In the genomic region with DNA sequence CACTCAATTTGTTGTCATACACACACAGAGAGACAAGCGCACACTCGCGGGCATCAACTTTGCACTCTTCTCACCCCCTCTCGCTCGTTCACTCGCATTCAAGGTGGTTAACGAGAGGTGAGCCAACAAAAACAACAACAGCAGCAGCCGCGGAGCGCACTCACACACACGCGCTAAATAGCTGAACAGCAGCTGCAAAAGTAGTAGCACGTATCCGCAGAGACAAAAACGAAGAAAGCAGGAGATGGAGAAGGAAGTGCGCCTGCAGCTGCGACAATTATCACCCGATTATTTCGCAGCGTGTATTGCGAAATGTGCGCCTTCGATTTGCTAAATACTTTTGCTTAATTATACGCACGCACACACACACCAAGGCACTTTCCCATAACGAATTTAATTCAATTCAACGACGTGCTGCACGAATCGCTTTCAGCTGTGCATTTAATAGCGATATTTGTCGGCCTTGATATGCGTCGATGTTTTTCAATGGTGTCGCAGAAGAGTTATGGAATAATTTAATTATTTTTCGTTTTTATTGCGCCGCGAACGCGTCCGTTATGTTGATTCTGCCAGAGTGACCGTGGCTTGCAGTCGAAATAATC, we compare ENCODE assay signal across 1 fruit fly cellular context.
A peak's percentile ranks its signal among the peaks of the same experiment; 100 is the strongest.
TF ChIP-seq lines count a peak whose summit lies in the region.

No protein-coding gene starts in this region.

TF ChIP-seq in whole organism, embryonic, 481 proteins besides CTCF, POLR2A, EP300 and RAD21 (continued from another document and continues in another):
- TF ChIP-seq Dbx (GFP tag; IDR thresholded peaks at IDR 0.05; lab: Robert Waterston, UW) (peak; percentile 54; the same call in 2 of the 3 replicates), mam (GFP tag; optimal IDR thresholded peaks at IDR 0.05; lab: Kevin White, UChicago) (peak; percentile 25), chm (GFP tag; IDR thresholded peaks at IDR 0.05; lab: Robert Waterston, UW) (peak; percentile 24; the same call in 1 of the 2 replicates), CHES-1-like (GFP tag; optimal IDR thresholded peaks at IDR 0.05; lab: Kevin White, UChicago) (peak; percentile 51), ewg (GFP tag; optimal IDR thresholded peaks at IDR 0.05; lab: Kevin White, UChicago) (peak; percentile 59), CG9727 (GFP tag; optimal IDR thresholded peaks at IDR 0.05; lab: Kevin White, UChicago) (peak; percentile 6), ap (GFP tag; IDR thresholded peaks at IDR 0.05; lab: Robert Waterston, UW) (no peak), CG7987 (GFP tag; optimal IDR thresholded peaks at IDR 0.05; lab: Kevin White, UChicago) (peak; percentile 23), dimm (GFP tag; IDR thresholded peaks at IDR 0.05; lab: Robert Waterston, UW) (no peak), CG3281 (GFP tag; optimal IDR thresholded peaks at IDR 0.05; lab: Kevin White, UChicago) (peak; percentile 8), chinmo (GFP tag; IDR thresholded peaks at IDR 0.05; lab: Robert Waterston, UW; ENCODE audit: partially characterized antibody) (peak; percentile 60; the same call in 2 of the 4 replicates), YL-1 (GFP tag; optimal IDR thresholded peaks at IDR 0.05; lab: Kevin White, UChicago) (no peak), CG7839 (tag; optimal IDR thresholded peaks at IDR 0.05; lab: Kevin White, UChicago) (peak; percentile 4), MESR4 (GFP tag; optimal IDR thresholded peaks at IDR 0.05; lab: Kevin White, UChicago) (peak; percentile 67), odd (GFP tag; optimal IDR thresholded peaks at IDR 0.05; lab: Kevin White, UChicago) (peak; percentile 25), pros (GFP tag; optimal IDR thresholded peaks at IDR 0.05; lab: Kevin White, UChicago) (peak; percentile 81), CG17359 (tag; optimal IDR thresholded peaks at IDR 0.05; lab: Kevin White, UChicago) (peak; percentile 3), Hmr (GFP tag; optimal IDR thresholded peaks at IDR 0.05; lab: Kevin White, UChicago) (peak; percentile 37), Stat92E (GFP tag; optimal IDR thresholded peaks at IDR 0.05; lab: Kevin White, UChicago) (no peak), eyg (GFP tag; optimal IDR thresholded peaks at IDR 0.05; lab: Kevin White, UChicago) (no peak), Dip3 (GFP tag; optimal IDR thresholded peaks at IDR 0.05; lab: Kevin White, UChicago) (peak; percentile 18), CG11695 (GFP tag; IDR thresholded peaks at IDR 0.05; lab: Robert Waterston, UW) (0 out of 3 replicates have a peak, but pooled peaks have one; percentile 1), CG2116 (GFP tag; optimal IDR thresholded peaks at IDR 0.05; lab: Kevin White, UChicago) (no peak), CG7963 (GFP tag; IDR thresholded peaks at IDR 0.05; lab: Robert Waterston, UW; ENCODE audit: partially characterized antibody) (no peak), zen (tag; optimal IDR thresholded peaks at IDR 0.05; lab: Kevin White, UChicago) (no peak), kay (GFP tag; optimal IDR thresholded peaks at IDR 0.05; lab: Kevin White, UChicago) (peak; percentile 83), CG18764 (GFP tag; optimal IDR thresholded peaks at IDR 0.05; lab: Kevin White, UChicago) (peak; percentile 2), org-1 (GFP tag; optimal IDR thresholded peaks at IDR 0.05; lab: Kevin White, UChicago) (no peak), D (optimal IDR thresholded peaks at IDR 0.05; lab: Kevin White, UChicago) (peak; percentile 72), D (GFP tag; optimal IDR thresholded peaks at IDR 0.05; lab: Kevin White, UChicago) (no peak), da (GFP tag; optimal IDR thresholded peaks at IDR 0.05; lab: Kevin White, UChicago) (peak; percentile 41), Mes4 (GFP tag; optimal IDR thresholded peaks at IDR 0.05; lab: Kevin White, UChicago) (no peak), CG5180 (GFP tag; optimal IDR thresholded peaks at IDR 0.05; lab: Kevin White, UChicago) (no peak), CG8359 (GFP tag; optimal IDR thresholded peaks at IDR 0.05; lab: Kevin White, UChicago; ENCODE audit: borderline replicate concordance) (no peak), PHDP (tag; optimal IDR thresholded peaks at IDR 0.05; lab: Kevin White, UChicago) (no peak), Fer1 (GFP tag; optimal IDR thresholded peaks at IDR 0.05; lab: Kevin White, UChicago) (no peak), lilli (GFP tag; optimal IDR thresholded peaks at IDR 0.05; lab: Kevin White, UChicago) (peak; percentile 25), Sry-δ (GFP tag; optimal IDR thresholded peaks at IDR 0.05; lab: Kevin White, UChicago) (no peak), CG8290 (GFP tag; optimal IDR thresholded peaks at IDR 0.05; lab: Kevin White, UChicago) (no peak), CG8290 (tag; optimal IDR thresholded peaks at IDR 0.05; lab: Kevin White, UChicago) (peak in 1 of 2 experiments; percentile 60), CG17328 (GFP tag; IDR thresholded peaks at IDR 0.05; lab: Robert Waterston, UW) (peak; percentile 44; the same call in 1 of the 2 replicates), nerfin-1 (tag; optimal IDR thresholded peaks at IDR 0.05; lab: Kevin White, UChicago) (peak; percentile 95), ken (GFP tag; IDR thresholded peaks at IDR 0.05; lab: Robert Waterston, UW) (no peak; the same call in 2 of the 3 replicates), CrebB (tag; optimal IDR thresholded peaks at IDR 0.05; lab: Kevin White, UChicago) (peak; percentile 40), bowl (GFP tag; IDR thresholded peaks at IDR 0.05; lab: Robert Waterston, UW) (no peak; the same call in 1 of the 2 replicates), CG16815 (GFP tag; optimal IDR thresholded peaks at IDR 0.05; lab: Kevin White, UChicago) (peak; percentile 6), CG9609 (GFP tag; optimal IDR thresholded peaks at IDR 0.05; lab: Kevin White, UChicago) (no peak), CG2889 (GFP tag; IDR thresholded peaks at IDR 0.05; lab: Robert Waterston, UW) (0 out of 3 replicates have a peak, but pooled peaks have one; percentile 26), HLHmδ (GFP tag; optimal IDR thresholded peaks at IDR 0.05; lab: Kevin White, UChicago) (peak; percentile 91), CG17912 (GFP tag; optimal IDR thresholded peaks at IDR 0.05; lab: Kevin White, UChicago) (peak; percentile 49), pb (GFP tag; optimal IDR thresholded peaks at IDR 0.05; lab: Kevin White, UChicago) (peak; percentile 12), CG17385 (GFP tag; optimal IDR thresholded peaks at IDR 0.05; lab: Kevin White, UChicago) (peak; percentile 22), dysf (GFP tag; IDR thresholded peaks at IDR 0.05; lab: Robert Waterston, UW) (peak; percentile 17; the same call in 1 of the 3 replicates), CG8388 (GFP tag; optimal IDR thresholded peaks at IDR 0.05; lab: Kevin White, UChicago) (no peak), CG32772 (GFP tag; IDR thresholded peaks at IDR 0.05; lab: Robert Waterston, UW) (no peak), H2.0 (GFP tag; IDR thresholded peaks at IDR 0.05; lab: Robert Waterston, UW) (no peak), CG9437 (GFP tag; optimal IDR thresholded peaks at IDR 0.05; lab: Kevin White, UChicago) (no peak), Opbp (GFP tag; IDR thresholded peaks at IDR 0.05; lab: Robert Waterston, UW; ENCODE audit: partially characterized antibody) (0 out of 3 replicates have a peak, but pooled peaks have one; percentile 18), CG15479 (GFP tag; optimal IDR thresholded peaks at IDR 0.05; lab: Kevin White, UChicago) (peak; percentile 53), ERR (GFP tag; optimal IDR thresholded peaks at IDR 0.05; lab: Kevin White, UChicago) (peak; percentile 43), CG2129 (GFP tag; IDR thresholded peaks at IDR 0.05; lab: Robert Waterston, UW; ENCODE audit: partially characterized antibody) (no peak), bbx (GFP tag; IDR thresholded peaks at IDR 0.05; lab: Robert Waterston, UW; ENCODE audit: partially characterized antibody) (peak; percentile 23; the same call in 1 of the 2 replicates), chn (GFP tag; optimal IDR thresholded peaks at IDR 0.05; lab: Kevin White, UChicago) (peak; percentile 23), CG34376 (GFP tag; optimal IDR thresholded peaks at IDR 0.05; lab: Kevin White, UChicago) (peak; percentile 50), CG1603 (tag; optimal IDR thresholded peaks at IDR 0.05; lab: Kevin White, UChicago) (no peak), BtbVII (GFP tag; optimal IDR thresholded peaks at IDR 0.05; lab: Kevin White, UChicago) (peak; percentile 25), Abd-B (GFP tag; optimal IDR thresholded peaks at IDR 0.05; lab: Kevin White, UChicago) (no peak), B-H2 (GFP tag; optimal IDR thresholded peaks at IDR 0.05; lab: Kevin White, UChicago) (peak; percentile 53), sens-2 (GFP tag; IDR thresholded peaks at IDR 0.05; lab: Robert Waterston, UW) (no peak), unpg (GFP tag; optimal IDR thresholded peaks at IDR 0.05; lab: Kevin White, UChicago) (peak; percentile 3), Optix (GFP tag; IDR thresholded peaks at IDR 0.05; lab: Robert Waterston, UW) (no peak), CG7271 (tag; optimal IDR thresholded peaks at IDR 0.05; lab: Kevin White, UChicago) (no peak), Deaf1 (tag; optimal IDR thresholded peaks at IDR 0.05; lab: Kevin White, UChicago) (peak; percentile 37), her (GFP tag; optimal IDR thresholded peaks at IDR 0.05; lab: Kevin White, UChicago) (peak; percentile 38), al (GFP tag; IDR thresholded peaks at IDR 0.05; lab: Robert Waterston, UW) (no peak), esg (GFP tag; conservative IDR thresholded peaks at IDR 0.05; lab: Robert Waterston, UW) (no peak), CG2202 (tag; optimal IDR thresholded peaks at IDR 0.05; lab: Kevin White, UChicago) (no peak), sd (tag; optimal IDR thresholded peaks at IDR 0.05; lab: Kevin White, UChicago) (peak; percentile 72), Neu2 (GFP tag; optimal IDR thresholded peaks at IDR 0.05; lab: Kevin White, UChicago; ENCODE audit: borderline replicate concordance) (no peak), trem (tag; optimal IDR thresholded peaks at IDR 0.05; lab: Kevin White, UChicago) (no peak), sima (GFP tag; optimal IDR thresholded peaks at IDR 0.05; lab: Kevin White, UChicago) (no peak), psq (GFP tag; optimal IDR thresholded peaks at IDR 0.05; lab: Kevin White, UChicago) (no peak), sob (GFP tag; IDR thresholded peaks at IDR 0.05; lab: Robert Waterston, UW) (peak; percentile 65), luna (GFP tag; optimal IDR thresholded peaks at IDR 0.05; lab: Kevin White, UChicago) (no peak), az2 (GFP tag; optimal IDR thresholded peaks at IDR 0.05; lab: Kevin White, UChicago) (no peak), CG13296 (GFP tag; optimal IDR thresholded peaks at IDR 0.05; lab: Kevin White, UChicago) (peak; percentile 28), croc (GFP tag; conservative IDR thresholded peaks at IDR 0.05; lab: Robert Waterston, UW) (no peak), CG1233 (GFP tag; optimal IDR thresholded peaks at IDR 0.05; lab: Kevin White, UChicago) (no peak), CG12942 (GFP tag; optimal IDR thresholded peaks at IDR 0.05; lab: Kevin White, UChicago) (no peak), CG6689 (GFP tag; IDR thresholded peaks at IDR 0.05; lab: Robert Waterston, UW) (peak; percentile 41; the same call in 1 of the 2 replicates), Sox100B (GFP tag; optimal IDR thresholded peaks at IDR 0.05; lab: Kevin White, UChicago) (no peak), Usf (GFP tag; optimal IDR thresholded peaks at IDR 0.05; lab: Kevin White, UChicago) (no peak), Nf-YC (tag; optimal IDR thresholded peaks at IDR 0.05; lab: Kevin White, UChicago) (no peak), z (GFP tag; IDR thresholded peaks at IDR 0.05; lab: Robert Waterston, UW) (peak; percentile 74; the same call in 2 of the 3 replicates), Hey (tag; optimal IDR thresholded peaks at IDR 0.05; lab: Kevin White, UChicago) (peak; percentile 7), bigmax (GFP tag; optimal IDR thresholded peaks at IDR 0.05; lab: Kevin White, UChicago) (no peak), CG10543 (GFP tag; optimal IDR thresholded peaks at IDR 0.05; lab: Kevin White, UChicago) (peak; percentile 59), Bgb (GFP tag; IDR thresholded peaks at IDR 0.05; lab: Robert Waterston, UW; ENCODE audit: partially characterized antibody) (peak; percentile 28; the same call in 1 of the 2 replicates), CG15073 (GFP tag; optimal IDR thresholded peaks at IDR 0.05; lab: Kevin White, UChicago) (no peak), Dll (GFP tag; IDR thresholded peaks at IDR 0.05; lab: Robert Waterston, UW; ENCODE audit: partially characterized antibody) (0 out of 4 replicates have a peak, but pooled peaks have one; percentile 5), sim (GFP tag; IDR thresholded peaks at IDR 0.05; lab: Robert Waterston, UW) (0 out of 2 replicates have a peak, but pooled peaks have one; percentile 50), knrl (GFP tag; IDR thresholded peaks at IDR 0.05; lab: Robert Waterston, UW; ENCODE audit: partially characterized antibody) (no peak), ci (GFP tag; IDR thresholded peaks at IDR 0.05; lab: Robert Waterston, UW) (peak; percentile 65; the same call in 2 of the 3 replicates), CG8089 (GFP tag; optimal IDR thresholded peaks at IDR 0.05; lab: Kevin White, UChicago) (peak; percentile 38), CG14860 (GFP tag; IDR thresholded peaks at IDR 0.05; lab: Robert Waterston, UW; ENCODE audit: partially characterized antibody) (peak; percentile 29; the same call in 1 of the 3 replicates), Poxn (GFP tag; IDR thresholded peaks at IDR 0.05; lab: Robert Waterston, UW) (no peak), Hsf (GFP tag; optimal IDR thresholded peaks at IDR 0.05; lab: Kevin White, UChicago) (no peak), Trl (optimal IDR thresholded peaks at IDR 0.05; lab: Kevin White, UChicago) (peak; percentile 41 to 53), Trl (GFP tag; optimal IDR thresholded peaks at IDR 0.05; lab: Kevin White, UChicago) (no peak), CG17568 (GFP tag; optimal IDR thresholded peaks at IDR 0.05; lab: Kevin White, UChicago) (no peak), CG12744 (GFP tag; optimal IDR thresholded peaks at IDR 0.05; lab: Kevin White, UChicago) (no peak), hkb (optimal IDR thresholded peaks at IDR 0.05; lab: Kevin White, UChicago) (no peak), hkb (GFP tag; IDR thresholded peaks at IDR 0.05; lab: Robert Waterston, UW) (peak; percentile 19; the same call in 1 of the 2 replicates), CG4282 (GFP tag; optimal IDR thresholded peaks at IDR 0.05; lab: Kevin White, UChicago) (peak; percentile 13), CG2678 (tag; optimal IDR thresholded peaks at IDR 0.05; lab: Kevin White, UChicago) (peak; percentile 2), Elba2 (GFP tag; optimal IDR thresholded peaks at IDR 0.05; lab: Kevin White, UChicago) (no peak), MBD-R2 (GFP tag; IDR thresholded peaks at IDR 0.05; lab: Robert Waterston, UW) (no peak; the same call in 1 of the 2 replicates), insv (GFP tag; optimal IDR thresholded peaks at IDR 0.05; lab: Kevin White, UChicago) (no peak), D19A (tag; optimal IDR thresholded peaks at IDR 0.05; lab: Kevin White, UChicago) (no peak), Side (GFP tag; optimal IDR thresholded peaks at IDR 0.05; lab: Kevin White, UChicago) (peak; percentile 35)
